Fruit fly (Drosophila melanogaster): ENCODE data around the gene Ca-alpha1T.

DNA sequence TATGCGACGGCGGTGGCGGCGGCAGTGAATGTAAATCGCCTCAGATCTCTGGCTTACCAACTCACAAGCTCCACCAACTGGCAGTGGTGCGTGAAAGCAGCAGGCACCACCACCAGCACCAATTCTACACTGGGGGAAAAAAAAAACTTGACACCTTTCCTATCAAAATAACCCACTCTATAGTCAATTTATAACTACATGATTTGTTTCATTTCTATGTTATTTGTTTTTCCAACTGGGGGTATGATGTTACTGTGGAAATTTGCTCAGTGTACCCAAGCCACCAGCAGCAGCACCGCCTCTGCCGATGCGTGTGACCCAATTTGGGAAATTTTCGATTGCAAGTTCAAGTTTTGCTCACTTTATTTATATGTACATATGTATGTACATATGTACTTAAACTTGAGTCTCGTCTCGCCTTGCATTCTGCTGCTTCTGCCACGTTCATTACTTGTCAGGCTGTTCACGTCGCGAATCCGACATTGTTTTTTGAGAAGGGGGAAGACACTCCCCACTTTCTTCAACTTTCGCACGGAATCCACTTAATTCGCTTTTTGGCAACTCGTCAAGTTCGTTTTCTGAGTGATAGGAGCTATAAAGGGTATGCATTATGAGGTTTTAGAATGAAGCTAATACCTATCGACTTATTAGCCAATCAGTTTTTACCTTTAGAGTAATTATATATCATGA, 133.0 kb downstream of the Ca-alpha1T start:
- TF ChIP-seq psq (optimal IDR thresholded peaks at IDR 0.05) (no peak), h (optimal IDR thresholded peaks at IDR 0.05) (no peak), insv (optimal IDR thresholded peaks at IDR 0.05) (no peak)
